Worm (Caenorhabditis elegans) whole organism, L3 larva: ENCODE measurements around the gene bcl-11.
A peak's percentile ranks its signal among the peaks of the same experiment; 100 is the strongest.

Experiments used
- ceh-16 ChIP-seq: sonication (generic microtip); optimal IDR thresholded peaks from 2 replicates; lab custom pipeline; 2017; ENCODE audit warnings: missing biosample characterization, missing genetic modification characterization
- egl-27 ChIP-seq: sonication (generic microtip); optimal IDR thresholded peaks from 4 replicates; lab custom pipeline; 2017; ENCODE audit warnings: missing biosample characterization, missing genetic modification reagents, missing genetic modification characterization
- elt-2 ChIP-seq: sonication (generic microtip); optimal IDR thresholded peaks from 2 replicates; lab custom pipeline; 2016; ENCODE audit warnings: missing genetic modification reagents, mild to moderate bottlenecking, missing genetic modification characterization, missing compliant biosample characterization
- elt-3 ChIP-seq, 3 experiments: fragments of 150-350 bp in 1 of 3; sonication (generic microtip) in 2 of 3; optimal IDR thresholded peaks; 2 replicates in 2 of 3; 4 replicates in 1 of 3; lab custom pipeline; 2014 to 2017; ENCODE audit warnings: missing biosample characterization in 3 of 3, missing genetic modification characterization in 3 of 3
- fos-1 ChIP-seq: fragments of 150-350 bp; optimal IDR thresholded peaks from 2 replicates; lab custom pipeline; 2014; ENCODE audit warnings: missing biosample characterization, missing genetic modification characterization
- jun-1 ChIP-seq: fragments of 150-350 bp; optimal IDR thresholded peaks from 2 replicates; lab custom pipeline; 2014; ENCODE audit warnings: missing biosample characterization, missing genetic modification reagents, missing genetic modification characterization
- mml-1 ChIP-seq: fragments of 150-350 bp; sonication (generic microtip); optimal IDR thresholded peaks from 3 replicates; lab custom pipeline; 2014; ENCODE audit warnings: missing biosample characterization, missing genetic modification characterization
- nfya-1 ChIP-seq: sonication (generic microtip); optimal IDR thresholded peaks from 2 replicates; lab custom pipeline; 2017; ENCODE audit warnings: missing genetic modification characterization, mild to moderate bottlenecking, missing compliant biosample characterization, antibody characterized with exemption, moderate library complexity; ENCODE audit not compliant: insufficient read depth
- nhr-11 ChIP-seq: fragments of 150-350 bp; optimal IDR thresholded peaks from 2 replicates; lab custom pipeline; 2014; ENCODE audit warnings: missing biosample characterization, missing genetic modification characterization
- nhr-12 ChIP-seq: fragments of 150-350 bp; optimal IDR thresholded peaks from 2 replicates; lab custom pipeline; 2014; ENCODE audit warnings: missing biosample characterization, missing genetic modification characterization
- nhr-25 ChIP-seq: sonication (generic microtip); optimal IDR thresholded peaks from 2 replicates; lab custom pipeline; 2017; ENCODE audit warnings: missing biosample characterization, missing genetic modification characterization
- nhr-28 ChIP-seq: fragments of 150-350 bp; optimal IDR thresholded peaks from 2 replicates; lab custom pipeline; 2014; ENCODE audit warnings: missing biosample characterization, missing genetic modification characterization
- nhr-43 ChIP-seq: sonication (generic microtip); optimal IDR thresholded peaks from 2 replicates; lab custom pipeline; 2016; ENCODE audit warnings: mild to moderate bottlenecking, missing genetic modification characterization, missing compliant biosample characterization; ENCODE audit not compliant: poor library complexity, severe bottlenecking
- nhr-76 ChIP-seq: fragments of 150-350 bp; sonication (generic microtip); optimal IDR thresholded peaks from 5 replicates; lab custom pipeline; 2014; ENCODE audit warnings: missing biosample characterization, missing genetic modification characterization
- pha-4 ChIP-seq: fragments of 150-350 bp; optimal IDR thresholded peaks from 2 replicates; lab custom pipeline; 2014; ENCODE audit warnings: missing biosample characterization, missing genetic modification reagents, missing genetic modification characterization
- pqm-1 ChIP-seq: fragments of 150-350 bp; optimal IDR thresholded peaks from 2 replicates; lab custom pipeline; 2017; ENCODE audit warnings: missing biosample characterization, missing genetic modification characterization, inconsistent platforms
- skn-1 ChIP-seq: fragments of 150-350 bp; optimal IDR thresholded peaks from 2 replicates; lab custom pipeline; 2014; ENCODE audit warnings: missing biosample characterization, missing genetic modification characterization
- tbx-2 ChIP-seq: sonication (generic microtip); optimal IDR thresholded peaks from 2 replicates; lab custom pipeline; 2016; ENCODE audit warnings: mild to moderate bottlenecking, missing genetic modification characterization, missing compliant biosample characterization
- unc-39 ChIP-seq: sonication (generic microtip); optimal IDR thresholded peaks from 4 replicates; lab custom pipeline; 2017; ENCODE audit warnings: missing biosample characterization, missing genetic modification characterization
- zag-1 ChIP-seq: fragments of 150-350 bp; optimal IDR thresholded peaks from 2 replicates; lab custom pipeline; 2014; ENCODE audit warnings: missing biosample characterization, missing genetic modification characterization

Gene bcl-11

DNA sequence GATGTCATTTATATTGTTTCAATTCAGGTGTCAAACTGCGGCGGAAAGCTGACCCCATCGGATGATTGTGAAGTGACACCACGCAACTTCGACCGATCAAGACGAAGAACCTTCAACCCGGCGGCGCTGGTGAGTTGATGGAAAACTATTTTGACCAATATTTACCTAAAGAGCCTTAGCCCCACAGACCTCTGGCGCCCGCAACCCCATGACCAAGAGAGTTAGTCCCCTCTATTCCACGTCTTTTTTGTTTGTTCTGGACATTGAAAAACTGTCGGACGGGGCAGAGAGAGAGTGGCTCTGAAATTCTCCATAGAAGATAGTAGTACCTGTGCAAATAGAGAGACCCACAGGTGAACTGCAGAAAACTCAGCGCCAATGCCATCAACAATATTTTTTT, 2.9 kb downstream of the bcl-11 start:
- peak; percentile 80 for TF ChIP-seq pha-4 (tag; lab: Kevin White, UChicago)
- TF ChIP-seq tbx-2 (tag; lab: Kevin White, UChicago), result no peak
- no peak for TF ChIP-seq nhr-11 (tag; lab: Kevin White, UChicago)
- TF ChIP-seq nfya-1, result no peak
- no peak for TF ChIP-seq skn-1
- TF ChIP-seq elt-2, result no peak
- no peak for TF ChIP-seq nhr-76 (tag; lab: Kevin White, UChicago)

DNA sequence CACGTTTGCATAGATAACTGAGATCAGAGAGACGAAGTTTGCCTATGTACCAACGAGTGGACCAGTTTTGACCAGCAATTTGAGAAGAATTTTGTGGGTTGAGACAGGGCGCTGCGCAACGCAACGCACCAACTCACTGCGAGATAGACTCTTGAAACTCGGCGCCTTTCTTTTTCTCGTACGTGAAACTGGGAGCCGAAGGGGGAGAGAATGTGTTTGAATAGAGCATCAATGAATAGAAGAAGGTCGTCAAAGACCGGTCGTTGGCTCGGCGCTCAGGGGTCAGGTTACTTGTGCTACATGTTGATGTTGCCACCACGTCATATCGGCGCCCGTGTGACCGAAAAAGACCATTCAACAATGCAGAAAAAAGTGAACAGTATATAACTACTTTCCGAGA, 3.7 kb downstream of the bcl-11 start:
- TF ChIP-seq fos-1 (no peak), elt-2 (no peak), mml-1 (tag; lab: Kevin White, UChicago) (no peak), pha-4 (tag; lab: Kevin White, UChicago) (peak; percentile 83)

DNA sequence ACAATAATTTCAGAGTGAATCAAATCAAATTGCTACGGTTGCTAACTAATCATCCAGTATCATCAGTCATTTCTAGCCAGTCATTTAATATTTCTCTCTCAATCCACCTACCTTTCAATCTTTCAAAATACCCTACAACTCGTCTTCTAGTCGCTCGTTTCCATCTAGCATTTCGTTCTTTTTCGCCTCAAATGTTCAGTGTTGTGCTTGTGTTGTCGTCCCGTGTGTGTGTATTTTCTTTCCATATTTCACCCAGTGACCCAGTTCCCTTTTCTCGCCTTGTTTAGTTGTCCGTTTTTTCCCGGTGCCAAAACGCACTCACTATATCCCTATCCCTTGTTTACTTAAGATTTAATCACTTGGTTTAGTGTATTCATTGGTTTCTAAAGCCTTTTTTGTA, 5.9 kb downstream of the bcl-11 start:
- TF ChIP-seq unc-39 (tag; lab: Kevin White, UChicago) (no peak), pha-4 (tag; lab: Kevin White, UChicago) (peak; percentile 6)

DNA sequence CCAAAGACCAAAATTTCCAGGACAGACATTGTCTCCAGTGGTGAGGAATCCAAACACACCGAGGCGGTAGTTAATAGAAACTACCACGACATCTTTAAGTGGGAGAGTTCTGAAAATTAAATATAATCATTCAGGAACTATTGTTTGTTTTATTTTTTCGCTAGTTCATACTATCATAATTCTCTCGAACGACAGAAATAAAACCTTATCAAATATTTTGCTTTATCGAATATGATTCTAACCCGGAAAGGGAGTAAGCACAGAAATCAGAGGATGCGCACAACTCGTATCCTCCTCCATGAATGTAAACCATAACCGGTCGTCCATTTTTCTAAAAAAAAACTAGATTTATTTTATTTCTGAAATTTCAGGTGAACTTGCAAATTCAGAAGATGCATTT, 9.0 kb downstream of the bcl-11 start:
- no peak for TF ChIP-seq ceh-16 (tag; lab: Kevin White, UChicago)
- no peak for TF ChIP-seq fos-1
- peak; percentile 13 for TF ChIP-seq pqm-1
- TF ChIP-seq elt-2, result peak; percentile 51
- no peak for TF ChIP-seq unc-39 (tag; lab: Kevin White, UChicago)
- TF ChIP-seq jun-1, result no peak

DNA sequence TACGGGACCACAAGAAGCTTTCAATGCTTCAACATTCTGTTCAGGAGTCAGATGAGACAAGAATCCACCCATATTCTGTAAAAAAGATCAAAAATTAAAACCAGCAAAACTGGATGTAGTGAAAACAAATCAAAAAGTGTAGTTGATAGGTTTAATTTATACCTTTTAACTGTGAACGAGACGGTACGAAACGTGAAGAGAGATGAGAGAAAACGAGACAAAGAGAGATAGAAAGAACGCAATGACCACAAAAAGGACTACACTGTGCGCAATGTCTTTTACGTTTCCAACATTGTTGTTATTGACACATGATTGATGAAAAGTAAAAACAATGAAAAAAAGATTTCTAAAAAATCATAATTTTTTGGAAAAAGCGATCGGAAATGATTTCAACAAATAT, 9.8 kb downstream of the bcl-11 start, which contains the start of gene cest-33:
Gene cest-33, minus strand, starts transcription at position 75 of the 400 bp plus-strand sequence.
- TF ChIP-seq zag-1 (tag; lab: Kevin White, UChicago) (no peak), unc-39 (tag; lab: Kevin White, UChicago) (no peak), elt-2 (peak; percentile 19), pqm-1 (peak; percentile 72), nhr-43 (tag; lab: Kevin White, UChicago) (peak; percentile 2), nhr-11 (tag; lab: Kevin White, UChicago) (no peak), pha-4 (tag; lab: Kevin White, UChicago) (peak; percentile 24), nhr-25 (tag; lab: Kevin White, UChicago) (peak; percentile 23), nhr-76 (tag; lab: Kevin White, UChicago) (no peak)
- TF ChIP-seq, all 47 proteins: peak for 5

DNA sequence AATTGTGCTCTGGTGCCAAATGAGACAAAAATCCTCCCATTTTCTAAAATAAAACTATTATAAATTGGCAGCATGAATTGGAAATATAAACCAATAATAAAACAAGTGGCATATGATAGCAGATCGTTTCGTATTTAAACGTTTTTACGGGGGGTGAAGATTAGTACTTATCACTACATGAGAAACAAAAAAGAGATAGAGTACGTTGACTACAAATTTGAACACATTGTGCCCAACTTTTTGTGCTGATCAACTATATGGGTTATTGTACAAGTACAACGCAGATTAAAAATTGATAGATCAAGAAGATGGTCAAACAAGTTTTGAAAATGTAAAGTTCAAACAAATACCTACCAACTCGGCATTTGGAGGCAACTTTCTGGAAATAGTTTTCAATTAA, 12.7 kb downstream of the bcl-11 start:
- TF ChIP-seq elt-3 (tag; optimal IDR thresholded peaks at IDR 0.05; lab: Kevin White, UChicago), result peak in 1 of 3 experiments; percentile 24
- no peak for TF ChIP-seq egl-27 (tag; lab: Kevin White, UChicago)

DNA sequence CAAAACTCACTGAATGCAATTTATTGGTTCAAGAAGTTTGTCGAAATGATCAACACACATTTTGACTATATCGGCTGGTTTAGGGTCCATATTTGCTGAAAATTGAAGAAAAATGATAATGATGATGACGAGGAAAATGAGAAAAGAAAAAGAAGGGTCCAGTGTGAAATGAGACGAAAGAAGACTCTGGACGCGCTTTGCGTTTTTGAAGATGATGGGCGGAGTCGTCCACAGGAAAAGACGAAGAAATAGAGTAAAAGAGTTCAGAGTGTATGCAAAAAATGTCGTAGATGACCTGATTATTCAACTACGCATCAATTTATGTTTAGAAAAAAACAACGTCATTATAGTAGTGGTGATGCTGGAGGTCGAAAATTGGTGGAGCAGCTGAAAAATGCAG, 19.0 kb downstream of the bcl-11 start, which contains the start of gene F13H6.5:
Gene F13H6.5, minus strand, starts transcription at position 101 of the 400 bp plus-strand sequence.
- TF ChIP-seq nfya-1 (no peak), nhr-12 (tag; lab: Kevin White, UChicago) (no peak)

DNA sequence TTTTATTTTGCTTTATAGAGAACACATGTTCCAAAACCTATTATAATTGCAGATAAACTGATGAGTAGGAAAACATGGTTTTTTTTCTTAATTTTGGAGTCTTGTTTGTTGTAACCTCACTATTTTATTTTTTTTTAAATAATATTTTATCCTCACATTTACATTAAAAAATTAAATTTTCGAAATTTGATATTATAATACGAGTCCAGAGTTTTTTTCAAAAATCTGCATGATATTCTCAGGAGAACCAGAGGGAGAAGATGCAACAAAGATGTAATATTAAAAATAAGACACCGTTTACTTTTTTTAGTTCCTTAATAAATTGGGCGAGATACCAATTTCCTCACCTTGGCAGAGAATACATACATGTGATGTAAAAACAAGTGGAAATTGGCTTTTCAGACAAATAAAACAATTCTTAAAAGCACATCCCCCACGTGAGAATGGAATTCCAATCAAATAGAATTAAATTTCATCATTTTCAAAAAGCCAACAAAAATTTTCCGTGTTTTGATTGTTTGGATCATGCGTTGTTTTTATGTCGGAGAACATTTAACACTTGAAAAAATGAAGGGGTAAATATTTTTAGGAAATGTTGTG, 30.0 kb downstream of the bcl-11 start:
- no peak for TF ChIP-seq ceh-16 (tag; lab: Kevin White, UChicago)
- no peak for TF ChIP-seq pha-4 (tag; lab: Kevin White, UChicago)
- TF ChIP-seq, all 47 proteins: peak for 0

DNA sequence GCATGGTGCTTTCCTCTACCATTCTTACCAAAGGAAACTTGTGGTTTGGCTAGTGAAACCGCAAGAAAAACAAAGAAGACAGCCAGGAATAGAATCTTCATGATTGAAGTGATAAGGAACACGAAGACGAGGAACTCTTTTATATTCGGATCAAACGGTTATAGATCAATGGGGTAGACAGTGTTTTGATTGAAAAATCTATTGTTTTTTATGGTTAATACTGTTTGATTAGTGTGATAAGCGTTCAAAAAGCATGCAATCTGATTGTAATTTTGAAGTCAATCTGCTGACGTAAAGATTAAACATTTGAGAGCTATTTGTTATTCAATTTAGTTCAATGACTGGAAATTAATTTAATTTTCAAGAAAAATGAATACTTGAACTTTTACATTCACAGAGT, 33.8 kb downstream of the bcl-11 start, which contains the start of gene F57F4.2:
Gene F57F4.2, minus strand, starts transcription at position 101 of the 400 bp plus-strand sequence.
- TF ChIP-seq nhr-25 (tag; lab: Kevin White, UChicago), result no peak
- TF ChIP-seq pha-4 (tag; lab: Kevin White, UChicago), result no peak
- no peak for TF ChIP-seq nhr-76 (tag; lab: Kevin White, UChicago)

DNA sequence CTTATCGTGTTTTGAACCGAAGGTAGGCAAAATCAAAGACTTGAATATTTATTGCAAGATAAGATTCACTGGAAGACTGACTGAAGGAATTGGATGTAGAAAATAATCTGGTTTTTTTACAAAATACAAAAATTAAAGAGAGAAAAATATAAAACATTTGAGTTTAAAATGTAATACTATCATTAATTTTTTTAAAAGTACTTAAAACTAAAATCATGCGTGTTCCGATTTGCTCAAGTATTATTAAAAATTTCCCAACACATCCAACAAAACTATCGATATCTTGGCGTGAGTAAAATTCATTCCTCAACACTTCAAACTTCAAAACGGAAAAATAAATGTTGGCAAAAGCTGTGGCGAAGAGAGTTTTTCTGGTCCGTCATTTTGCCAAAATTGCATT, 34.3 kb downstream of the bcl-11 start, which contains the start of gene F57F4.1:
Gene F57F4.1, plus strand, starts transcription at position 301 of the 400 bp plus-strand sequence.
- TF ChIP-seq nhr-28 (tag; lab: Kevin White, UChicago), result no peak
